Fruit fly (Drosophila melanogaster) Kc167 (cell line): Measurements from ENCODE around the gene fd102C.

Experiments used
- Myc ChIP-seq: fragments of >200 bp; optimal IDR thresholded peaks from 2 replicates; lab custom pipeline; 2017; ENCODE audit warnings: missing external identifiers
- h ChIP-seq: fragments of >200 bp; optimal IDR thresholded peaks from 3 replicates; lab custom pipeline; 2018; ENCODE audit warnings: missing external identifiers
- insv ChIP-seq: fragments of >200 bp; optimal IDR thresholded peaks from 3 replicates; lab custom pipeline; 2018; ENCODE audit warnings: missing external identifiers

dm6 chr4:846092-846491 is 1.8 kb upstream of the fd102C start:
- TF ChIP-seq h (lab: Kevin White, UChicago) (no peak), insv (no peak), Myc (lab: Kevin White, UChicago) (no peak)
